Fruit fly (Drosophila melanogaster) whole organism, embryonic: ENCODE data around the gene sti.

ENCODE experiments used
- Bdp1 ChIP-seq: fragments of 200-800 bp; sonication (Bioruptor generic); optimal IDR thresholded peaks from 3 replicates; lab custom pipeline; 2016; ENCODE audit warnings: missing biosample characterization, missing genetic modification characterization
- Blimp-1 ChIP-seq: fragments of 200-800 bp; sonication (Bioruptor generic); optimal IDR thresholded peaks from 3 replicates; lab custom pipeline; 2018; ENCODE audit warnings: missing biosample characterization, missing genetic modification characterization, mild to moderate bottlenecking, moderate library complexity, missing genetic modification reagents
- CG10267 ChIP-seq: fragments of 200-800 bp; sonication (Bioruptor generic); optimal IDR thresholded peaks from 2 replicates; lab custom pipeline; 2018; ENCODE audit warnings: missing biosample characterization, mild to moderate bottlenecking, missing genetic modification characterization, moderate library complexity
- CG11085 ChIP-seq: fragments of 200-800 bp; sonication (Bioruptor generic); IDR thresholded peaks from 2 replicates; pipeline ENCODE4 v1.3.6; 2022; ENCODE audit warnings: missing biosample characterization, missing genetic modification characterization
- CG11696 ChIP-seq: fragments of 200-800 bp; sonication (Bioruptor generic); IDR thresholded peaks from 2 replicates; pipeline ENCODE4 v1.3.6; 2022; ENCODE audit warnings: missing biosample characterization, missing genetic modification characterization
- CG12219 ChIP-seq: fragments of 200-800 bp; sonication (Bioruptor generic); optimal IDR thresholded peaks from 3 replicates; lab custom pipeline; 2018; ENCODE audit warnings: missing biosample characterization, mild to moderate bottlenecking, missing genetic modification characterization
- CG13894 ChIP-seq: fragments of 200-800 bp; sonication (Bioruptor generic); optimal IDR thresholded peaks from 3 replicates; lab custom pipeline; 2018; ENCODE audit warnings: missing biosample characterization, mild to moderate bottlenecking, missing genetic modification characterization, moderate library complexity
- CG14710 ChIP-seq: fragments of 200-800 bp; sonication (Bioruptor generic); optimal IDR thresholded peaks from 3 replicates; lab custom pipeline; 2019; ENCODE audit warnings: missing biosample characterization, mild to moderate bottlenecking, missing genetic modification characterization, moderate library complexity
- CG1529 ChIP-seq: fragments of 200-800 bp; sonication (Bioruptor generic); optimal IDR thresholded peaks from 3 replicates; lab custom pipeline; 2018; ENCODE audit warnings: missing biosample characterization, missing genetic modification characterization
- CG15601 ChIP-seq: fragments of 200-800 bp; sonication (Bioruptor generic); optimal IDR thresholded peaks from 3 replicates; lab custom pipeline; 2019; ENCODE audit warnings: missing biosample characterization, mild to moderate bottlenecking, missing genetic modification characterization, moderate library complexity
- CG1602 ChIP-seq: fragments of 200-800 bp; sonication (Bioruptor generic); optimal IDR thresholded peaks from 3 replicates; lab custom pipeline; 2016; ENCODE audit warnings: missing biosample characterization, missing genetic modification characterization
- CG1792 ChIP-seq: fragments of 200-800 bp; sonication (Bioruptor generic); optimal IDR thresholded peaks from 2 replicates; lab custom pipeline; 2016; ENCODE audit warnings: missing biosample characterization, missing genetic modification characterization
- CG2116 ChIP-seq: fragments of 200-800 bp; sonication (Bioruptor generic); optimal IDR thresholded peaks from 3 replicates; lab custom pipeline; 2018; ENCODE audit warnings: missing biosample characterization, mild to moderate bottlenecking, missing genetic modification characterization
- CG33213 ChIP-seq: fragments of 200-800 bp; sonication (Bioruptor generic); optimal IDR thresholded peaks from 3 replicates; lab custom pipeline; 2016; ENCODE audit warnings: missing biosample characterization, missing genetic modification characterization
- CG6272 ChIP-seq: fragments of 200-800 bp; sonication (Bioruptor generic); IDR thresholded peaks from 2 replicates; pipeline ENCODE4 v1.3.6; 2022; ENCODE audit warnings: missing biosample characterization, missing genetic modification characterization
- CG6654 ChIP-seq: fragments of 200-800 bp; sonication (Bioruptor generic); optimal IDR thresholded peaks from 2 replicates; lab custom pipeline; 2017; ENCODE audit warnings: missing biosample characterization, mild to moderate bottlenecking, missing genetic modification characterization
- CG7271 ChIP-seq: fragments of 200-800 bp; sonication (Bioruptor generic); optimal IDR thresholded peaks from 2 replicates; lab custom pipeline; 2018; ENCODE audit warnings: missing biosample characterization, mild to moderate bottlenecking, missing genetic modification characterization, moderate library complexity
- CG9797 ChIP-seq: fragments of 200-800 bp; sonication (Bioruptor generic); optimal IDR thresholded peaks from 3 replicates; lab custom pipeline; 2018; ENCODE audit warnings: missing biosample characterization, mild to moderate bottlenecking, missing genetic modification characterization
- CG9876 ChIP-seq: fragments of 200-800 bp; sonication (Bioruptor generic); optimal IDR thresholded peaks from 2 replicates; lab custom pipeline; 2016; ENCODE audit warnings: missing biosample characterization, missing genetic modification characterization
- CTCF ChIP-seq: fragments of 200-800 bp; sonication (Bioruptor generic); optimal IDR thresholded peaks from 2 replicates; lab custom pipeline; 2017; ENCODE audit warnings: missing biosample characterization, mild to moderate bottlenecking, missing genetic modification characterization, moderate library complexity
- D ChIP-seq, 2 experiments: fragments of 200-800 bp in 1 of 2; fragments of >200 bp in 1 of 2; sonication (Bioruptor generic) in 1 of 2; optimal IDR thresholded peaks; 2 replicates in 1 of 2; 3 replicates in 1 of 2; lab custom pipeline; 2017; ENCODE audit warnings: mild to moderate bottlenecking in 1 of 2, missing biosample characterization in 1 of 2, missing genetic modification characterization in 1 of 2, missing genetic modification reagents in 1 of 2
- Dbx ChIP-seq: fragments of 200-800 bp; sonication (Bioruptor generic); IDR thresholded peaks from 3 replicates; pipeline ENCODE4 v1.3.6; 2022; ENCODE audit warnings: missing biosample characterization, missing genetic modification characterization
- Deaf1 ChIP-seq: fragments of 200-800 bp; optimal IDR thresholded peaks from 3 replicates; lab custom pipeline; 2019; ENCODE audit warnings: missing biosample characterization, mild to moderate bottlenecking, missing genetic modification characterization, moderate library complexity
- Dp ChIP-seq: fragments of 200-800 bp; sonication (Bioruptor generic); optimal IDR thresholded peaks from 2 replicates; lab custom pipeline; 2018; ENCODE audit warnings: missing biosample characterization, mild to moderate bottlenecking, missing genetic modification characterization, moderate library complexity
- Hmr ChIP-seq: fragments of 200-800 bp; sonication (Bioruptor generic); optimal IDR thresholded peaks from 3 replicates; lab custom pipeline; 2017; ENCODE audit warnings: mild to moderate bottlenecking, missing biosample characterization, missing genetic modification reagents, missing genetic modification characterization
- Lpt ChIP-seq: fragments of >200 bp; optimal IDR thresholded peaks from 2 replicates; lab custom pipeline; 2018; ENCODE audit warnings: missing biosample characterization, missing genetic modification characterization
- Meics ChIP-seq: fragments of 200-800 bp; sonication (Bioruptor generic); optimal IDR thresholded peaks from 2 replicates; lab custom pipeline; 2017; ENCODE audit warnings: missing biosample characterization, mild to moderate bottlenecking, missing genetic modification characterization
- NK7.1 ChIP-seq: fragments of 200-800 bp; sonication (Bioruptor generic); optimal IDR thresholded peaks from 3 replicates; lab custom pipeline; 2016; ENCODE audit warnings: missing biosample characterization, missing genetic modification characterization
- Oli ChIP-seq: fragments of 200-800 bp; sonication (Bioruptor generic); optimal IDR thresholded peaks from 2 replicates; lab custom pipeline; 2018; ENCODE audit warnings: missing biosample characterization, mild to moderate bottlenecking, missing genetic modification characterization, moderate library complexity
- Poxn ChIP-seq: fragments of 200-800 bp; sonication (Bioruptor generic); IDR thresholded peaks from 2 replicates; pipeline ENCODE4 v1.3.6; 2022; ENCODE audit warnings: missing biosample characterization, missing genetic modification characterization
- Sry-δ ChIP-seq: fragments of 200-800 bp; sonication (Bioruptor generic); optimal IDR thresholded peaks from 2 replicates; lab custom pipeline; 2016; ENCODE audit warnings: missing biosample characterization, missing genetic modification characterization
- TFAM ChIP-seq: fragments of 200-800 bp; sonication (Bioruptor generic); optimal IDR thresholded peaks from 2 replicates; lab custom pipeline; 2017; ENCODE audit warnings: missing biosample characterization, missing genetic modification characterization, inconsistent platforms
- ab ChIP-seq: fragments of 200-800 bp; sonication (Bioruptor generic); optimal IDR thresholded peaks from 2 replicates; lab custom pipeline; 2016; ENCODE audit warnings: missing biosample characterization, missing genetic modification characterization
- chif ChIP-seq, 2 experiments: fragments of 200-800 bp; sonication (Bioruptor generic); optimal IDR thresholded peaks; 3 replicates each; lab custom pipeline; 2016; ENCODE audit warnings: missing biosample characterization in 2 of 2, missing genetic modification characterization in 2 of 2
- chm ChIP-seq: fragments of 200-800 bp; sonication (Bioruptor generic); IDR thresholded peaks from 2 replicates; pipeline ENCODE4 v1.3.6; 2022; ENCODE audit warnings: missing biosample characterization, missing genetic modification characterization
- corto ChIP-seq: fragments of 200-800 bp; sonication (Bioruptor generic); optimal IDR thresholded peaks from 2 replicates; lab custom pipeline; 2016; ENCODE audit warnings: missing biosample characterization, mild to moderate bottlenecking, missing genetic modification characterization, moderate library complexity
- crc ChIP-seq: fragments of 200-800 bp; sonication (Bioruptor generic); optimal IDR thresholded peaks from 2 replicates; lab custom pipeline; 2016; ENCODE audit warnings: missing biosample characterization, missing genetic modification characterization
- dan ChIP-seq: fragments of 200-800 bp; sonication (Bioruptor generic); IDR thresholded peaks from 2 replicates; pipeline ENCODE4 v1.3.6; 2022; ENCODE audit warnings: missing biosample characterization, missing genetic modification characterization
- danr ChIP-seq: fragments of 200-800 bp; sonication (Bioruptor generic); IDR thresholded peaks from 2 replicates; pipeline ENCODE4 v1.3.6; 2022; ENCODE audit warnings: missing biosample characterization, missing genetic modification characterization
- eyg ChIP-seq: fragments of 200-800 bp; sonication (Bioruptor generic); optimal IDR thresholded peaks from 3 replicates; lab custom pipeline; 2016; ENCODE audit warnings: missing biosample characterization, missing genetic modification characterization
- hth ChIP-seq: fragments of >200 bp; optimal IDR thresholded peaks from 2 replicates; lab custom pipeline; 2017; ENCODE audit warnings: inconsistent platforms
- ind ChIP-seq: fragments of 200-800 bp; sonication (Bioruptor generic); optimal IDR thresholded peaks from 3 replicates; lab custom pipeline; 2016; ENCODE audit warnings: missing biosample characterization, missing genetic modification characterization
- lilli ChIP-seq: fragments of 200-800 bp; sonication (Bioruptor generic); optimal IDR thresholded peaks from 3 replicates; lab custom pipeline; 2016; ENCODE audit warnings: missing biosample characterization, missing genetic modification characterization
- mam ChIP-seq: fragments of 200-800 bp; sonication (Bioruptor generic); optimal IDR thresholded peaks from 3 replicates; lab custom pipeline; 2016; ENCODE audit warnings: missing biosample characterization, missing genetic modification characterization
- nerfin-1 ChIP-seq: fragments of 200-800 bp; sonication (Bioruptor generic); optimal IDR thresholded peaks from 3 replicates; lab custom pipeline; 2019; ENCODE audit warnings: missing biosample characterization, mild to moderate bottlenecking, missing genetic modification characterization, moderate library complexity
- pita ChIP-seq: fragments of 200-800 bp; sonication (Bioruptor generic); optimal IDR thresholded peaks from 2 replicates; lab custom pipeline; 2017; ENCODE audit warnings: missing biosample characterization, mild to moderate bottlenecking, missing genetic modification characterization
- rib ChIP-seq: fragments of 200-800 bp; sonication (Bioruptor generic); IDR thresholded peaks from 2 replicates; pipeline ENCODE4 v1.3.6; 2022; ENCODE audit warnings: missing biosample characterization, missing genetic modification characterization
- ro ChIP-seq: fragments of 200-800 bp; sonication (Bioruptor generic); IDR thresholded peaks from 2 replicates; pipeline ENCODE4 v1.3.6; 2022; ENCODE audit warnings: missing biosample characterization, missing genetic modification characterization
- schlank ChIP-seq: fragments of 200-800 bp; sonication (Bioruptor generic); optimal IDR thresholded peaks from 2 replicates; lab custom pipeline; 2018; ENCODE audit warnings: missing biosample characterization, mild to moderate bottlenecking, missing genetic modification characterization
- sens ChIP-seq: fragments of 200-800 bp; sonication (Bioruptor generic); peaks from one replicate; lab custom pipeline; 2016; ENCODE audit warnings: missing biosample characterization, missing genetic modification characterization
- toy ChIP-seq: fragments of 200-800 bp; sonication (Bioruptor generic); IDR thresholded peaks from 2 replicates; pipeline ENCODE4 v1.3.6; 2022; ENCODE audit warnings: missing biosample characterization, missing genetic modification characterization
- vfl ChIP-seq: fragments of 200-800 bp; sonication (Bioruptor generic); optimal IDR thresholded peaks from 2 replicates; lab custom pipeline; 2016; ENCODE audit warnings: missing biosample characterization, missing genetic modification characterization
- zfh1 ChIP-seq: fragments of 200-800 bp; sonication (Bioruptor generic); IDR thresholded peaks from 3 replicates; pipeline ENCODE4 v1.3.6; 2022; ENCODE audit warnings: missing biosample characterization, missing genetic modification characterization

Gene sti

DNA sequence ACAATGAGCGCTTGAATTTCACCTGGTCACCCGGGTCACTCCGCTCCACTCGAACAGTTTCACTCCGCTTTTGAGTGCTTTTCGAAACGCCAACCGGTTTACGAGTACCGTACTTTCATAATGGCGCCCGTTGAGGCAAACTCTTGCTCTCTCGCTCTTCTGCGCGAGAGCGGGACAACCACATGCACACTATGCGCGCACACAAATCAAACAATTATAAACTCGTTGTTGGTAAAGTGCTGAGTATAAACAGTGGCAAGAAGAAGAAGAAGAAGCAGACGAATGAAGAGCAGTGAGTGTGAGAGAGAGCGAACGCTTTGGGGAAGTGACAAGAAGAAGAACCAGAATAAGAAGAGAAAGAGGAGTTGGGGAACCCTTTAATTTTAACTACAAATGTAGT is 46.6 kb downstream of the sti start, which contains the start of gene eyg (continued):
- TF ChIP-seq Sry-δ (peak; percentile 16), CG9797 (GFP tag; lab: Kevin White, UChicago) (no peak), crc (no peak), CG33213 (GFP tag; lab: Kevin White, UChicago) (peak; percentile 30), zfh1 (0 out of 3 replicates have a peak, but pooled peaks have one; percentile 11), CG10267 (tag; lab: Kevin White, UChicago) (no peak), CG1529 (GFP tag; lab: Kevin White, UChicago) (no peak), schlank (peak; percentile 21), CG11085 (no peak), corto (no peak), ro (GFP tag; lab: Robert Waterston, UW) (no peak), CG7271 (tag; lab: Kevin White, UChicago) (no peak), vfl (GFP tag; lab: Kevin White, UChicago) (no peak), pita (GFP tag; lab: Kevin White, UChicago) (no peak), CG6654 (GFP tag; lab: Kevin White, UChicago) (no peak), NK7.1 (GFP tag; lab: Kevin White, UChicago) (peak; percentile 56), ab (peak; percentile 57), D (optimal IDR thresholded peaks at IDR 0.05; lab: Kevin White, UChicago) (no peak), D (GFP tag; optimal IDR thresholded peaks at IDR 0.05; lab: Kevin White, UChicago) (peak; percentile 11), toy (no peak), chm (GFP tag; lab: Robert Waterston, UW) (0 out of 2 replicates have a peak, but pooled peaks have one; percentile 54), CG6272 (GFP tag; lab: Robert Waterston, UW) (no peak), CG1792 (no peak), Bdp1 (GFP tag; lab: Kevin White, UChicago) (no peak), CG9876 (GFP tag; lab: Kevin White, UChicago) (peak; percentile 9), Hmr (no peak), Poxn (GFP tag; lab: Robert Waterston, UW) (no peak), ind (GFP tag; lab: Kevin White, UChicago) (peak; percentile 2), nerfin-1 (tag; lab: Kevin White, UChicago) (peak; percentile 52), TFAM (GFP tag; lab: Kevin White, UChicago) (no peak), CG2116 (GFP tag; lab: Kevin White, UChicago) (peak; percentile 24), Dp (GFP tag; lab: Kevin White, UChicago) (no peak), hth (lab: Kevin White, UChicago) (no peak), CG14710 (tag; lab: Kevin White, UChicago) (peak; percentile 37), Dbx (GFP tag; lab: Robert Waterston, UW) (peak; percentile 63; the same call in 2 of the 3 replicates), CG12219 (GFP tag; lab: Kevin White, UChicago) (no peak), Deaf1 (tag; lab: Kevin White, UChicago) (no peak), mam (GFP tag; lab: Kevin White, UChicago) (peak; percentile 34), eyg (peak; percentile 59), Oli (tag; lab: Kevin White, UChicago) (no peak), CTCF (GFP tag; lab: Kevin White, UChicago) (no peak), CG15601 (no peak), Meics (GFP tag; lab: Kevin White, UChicago) (no peak), CG11696 (GFP tag; lab: Robert Waterston, UW) (no peak), rib (0 out of 2 replicates have a peak, but pooled peaks have one; percentile 16), sens (GFP tag; lab: Kevin White, UChicago) (peak; percentile 76), lilli (GFP tag; lab: Kevin White, UChicago) (no peak), chif (GFP tag; optimal IDR thresholded peaks at IDR 0.05; lab: Kevin White, UChicago) (peak in 1 of 2 experiments; percentile 33), CG1602 (no peak), Lpt (no peak), CG13894 (no peak), dan (GFP tag; lab: Robert Waterston, UW) (no peak), danr (GFP tag; lab: Robert Waterston, UW) (no peak), Blimp-1 (peak; percentile 26)
